Fruit fly (Drosophila melanogaster): ENCODE measurements around the gene CG13603.

DNA sequence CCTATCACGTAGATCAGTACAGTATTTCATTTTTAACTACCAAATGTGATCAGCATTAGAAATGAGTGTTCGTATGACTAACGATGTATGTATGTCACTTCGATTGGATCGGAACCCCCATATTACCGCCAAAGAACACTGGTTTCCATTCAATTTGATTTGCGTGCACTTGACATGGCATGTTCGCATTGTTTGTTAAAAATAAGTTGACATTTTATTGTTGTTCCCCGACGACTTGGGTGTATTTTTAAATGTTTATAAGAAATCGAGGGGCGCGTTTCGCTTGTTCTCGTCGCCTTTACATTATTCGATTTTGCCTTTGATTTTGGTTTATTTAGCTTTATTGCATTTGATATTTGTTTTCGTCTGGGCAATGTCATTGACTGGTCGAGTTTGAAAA lies 29.1 kb upstream of the CG13603 start:
- TF ChIP-seq Pif1A (GFP tag; optimal IDR thresholded peaks at IDR 0.05) (no peak), CG8301 (tag; optimal IDR thresholded peaks at IDR 0.05) (no peak), D1 (tag; optimal IDR thresholded peaks at IDR 0.05) (no peak), CG14655 (GFP tag; optimal IDR thresholded peaks at IDR 0.05) (no peak), rn (GFP tag; IDR thresholded peaks at IDR 0.05) (no peak), EcR (GFP tag; optimal IDR thresholded peaks at IDR 0.05) (no peak)

All from whole organism, pupa.